Worm (Caenorhabditis elegans): Measurements from ENCODE around the gene F49F1.15.

DNA sequence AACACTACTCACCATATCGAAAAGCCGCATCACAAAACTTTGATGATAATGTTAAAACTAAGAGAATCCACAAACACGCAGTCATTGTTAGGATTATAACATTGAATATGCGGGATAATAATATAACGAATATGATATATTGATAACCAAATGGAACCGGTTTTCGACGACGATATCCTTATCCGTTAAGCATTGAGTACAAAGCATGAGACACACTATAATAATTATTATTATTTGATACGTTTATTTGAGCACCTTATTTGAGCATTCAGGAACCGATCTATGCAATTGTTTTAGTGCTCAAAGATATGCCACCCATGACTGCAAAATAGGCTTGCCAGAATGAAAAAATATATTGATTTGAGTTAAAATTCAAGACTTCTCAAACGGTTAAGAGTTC is 39.8 kb downstream of the F49F1.15 start, which contains the start of gene W03D2.9:
- TF ChIP-seq nhr-77 (tag; optimal IDR thresholded peaks at IDR 0.05) (no peak), ces-1 (GFP tag; optimal IDR thresholded peaks at IDR 0.05) (no peak), alr-1 (tag; optimal IDR thresholded peaks at IDR 0.05; ENCODE audit: borderline replicate concordance) (no peak), fkh-10 (GFP tag; optimal IDR thresholded peaks at IDR 0.05) (no peak), ceh-82 (tag; optimal IDR thresholded peaks at IDR 0.05) (no peak), hlh-4 (tag; optimal IDR thresholded peaks at IDR 0.05) (no peak), snpc-4 (tag; optimal IDR thresholded peaks at IDR 0.05) (no peak), mef-2 (tag; optimal IDR thresholded peaks at IDR 0.05) (no peak), elt-2 (tag; optimal IDR thresholded peaks at IDR 0.05) (no peak)
